Worm (Caenorhabditis elegans) whole organism, young adult: Measurements from ENCODE around the gene ceh-21.

Experiments used
- K12H6.12 ChIP-seq: fragments of 200-800 bp; sonication (Bioruptor generic); optimal IDR thresholded peaks from 2 replicates; lab custom pipeline; 2018; ENCODE audit warnings: mild to moderate bottlenecking, missing genetic modification characterization, missing compliant biosample characterization
- ama-1 ChIP-seq, 3 experiments: fragments of 150-350 bp in 1 of 3; sonication (generic microtip) in 2 of 3; optimal IDR thresholded peaks; 2 replicates each; lab custom pipeline; 2014 to 2018; ENCODE audit warnings: missing biosample characterization in 2 of 3, missing genetic modification characterization in 2 of 3, missing genetic modification reagents in 2 of 3
- attf-5 ChIP-seq: fragments of 200-800 bp; sonication (Bioruptor generic); optimal IDR thresholded peaks from 2 replicates; lab custom pipeline; 2018; ENCODE audit warnings: mild to moderate bottlenecking, missing genetic modification characterization, missing compliant biosample characterization
- attf-6 ChIP-seq: fragments of 200-800 bp; sonication (Bioruptor generic); IDR thresholded peaks from 2 replicates; pipeline ENCODE4 v1.3.6; 2022; ENCODE audit warnings: missing genetic modification reagents, missing genetic modification characterization, missing compliant biosample characterization
- bed-2 ChIP-seq: fragments of 200-800 bp; sonication (Bioruptor generic); IDR thresholded peaks from 2 replicates; pipeline ENCODE4 v1.3.6; 2022; ENCODE audit warnings: missing genetic modification reagents, missing genetic modification characterization, missing compliant biosample characterization
- fkh-3 ChIP-seq: sonication (generic microtip); optimal IDR thresholded peaks from 2 replicates; lab custom pipeline; 2016; ENCODE audit warnings: mild to moderate bottlenecking, missing genetic modification characterization, missing compliant biosample characterization
- nfya-1 ChIP-seq: sonication (generic microtip); optimal IDR thresholded peaks from 2 replicates; lab custom pipeline; 2017; ENCODE audit warnings: antibody characterized with exemption, missing compliant biosample characterization, missing genetic modification characterization, borderline replicate concordance; ENCODE audit not compliant: insufficient read depth
- nhr-80 ChIP-seq: sonication (generic microtip); optimal IDR thresholded peaks from 2 replicates; lab custom pipeline; 2016; ENCODE audit warnings: missing genetic modification characterization, missing compliant biosample characterization
- pha-4 ChIP-seq: fragments of 150-350 bp; sonication (generic microtip); optimal IDR thresholded peaks from 2 replicates; lab custom pipeline; 2014; ENCODE audit warnings: missing biosample characterization, missing genetic modification reagents, missing genetic modification characterization
- snpc-4 ChIP-seq, 5 experiments: fragments of 150-350 bp in 1 of 5; sonication (generic microtip) in 4 of 5; optimal IDR thresholded peaks; 2 replicates each; lab custom pipeline; 2014 to 2018; ENCODE audit warnings: missing genetic modification characterization in 5 of 5, missing biosample characterization in 3 of 5, antibody characterized with exemption in 2 of 5, mild to moderate bottlenecking in 2 of 5, missing compliant biosample characterization in 2 of 5, missing genotype in 2 of 5, moderate library complexity in 2 of 5, missing genetic modification reagents in 1 of 5
- ztf-18 ChIP-seq: sonication (generic microtip); optimal IDR thresholded peaks from 2 replicates; lab custom pipeline; 2016; ENCODE audit warnings: missing genotype, mild to moderate bottlenecking, missing genetic modification characterization, missing compliant biosample characterization
- ztf-3 ChIP-seq: fragments of 200-800 bp; sonication (Bioruptor generic); optimal IDR thresholded peaks from 2 replicates; lab custom pipeline; 2018; ENCODE audit warnings: mild to moderate bottlenecking, missing genetic modification characterization, missing compliant biosample characterization

ce11 chrX:1888445-1889035, 36.0 kb upstream of the ceh-21 start:
- no peak for TF ChIP-seq snpc-4 (GFP tag; optimal IDR thresholded peaks at IDR 0.05; lab: Kevin White, UChicago)
- peak in 2 of 4 experiments; percentile 15 to 29 for TF ChIP-seq snpc-4 (tag; optimal IDR thresholded peaks at IDR 0.05; lab: Kevin White, UChicago)
- no peak for TF ChIP-seq bed-2 (GFP tag; lab: Robert Waterston, UW)
- TF ChIP-seq pha-4 (tag; lab: Kevin White, UChicago), result no peak
- TF ChIP-seq ztf-18 (tag; lab: Kevin White, UChicago), result no peak
- no peak for TF ChIP-seq attf-5 (GFP tag; lab: Kevin White, UChicago)
- TF ChIP-seq nhr-80 (tag; lab: Kevin White, UChicago), result peak; percentile 50
- no peak for TF ChIP-seq attf-6 (GFP tag; lab: Robert Waterston, UW)
- no peak for TF ChIP-seq nfya-1 (tag; lab: Kevin White, UChicago)
- TF ChIP-seq ztf-3 (GFP tag; lab: Kevin White, UChicago), result no peak
- no peak for TF ChIP-seq fkh-3 (tag; lab: Kevin White, UChicago)
- TF ChIP-seq K12H6.12 (tag; lab: Kevin White, UChicago), result peak; percentile 63
- no peak for TF ChIP-seq ama-1 (optimal IDR thresholded peaks at IDR 0.05; lab: Kevin White, UChicago)
- no peak for TF ChIP-seq ama-1 (GFP tag; optimal IDR thresholded peaks at IDR 0.05; lab: Kevin White, UChicago)
